Fruit fly (Drosophila melanogaster) whole organism, embryonic: ENCODE measurements around the gene beta4GalT7.

Experiments
- Adf1 ChIP-seq: fragments of 200-800 bp; sonication (Bioruptor generic); IDR thresholded peaks from 2 replicates; pipeline ENCODE4 v1.3.6; 2022; ENCODE audit warnings: missing biosample characterization, missing genetic modification characterization
- CG10209 ChIP-seq: fragments of 200-800 bp; sonication (Bioruptor generic); optimal IDR thresholded peaks from 3 replicates; lab custom pipeline; 2017; ENCODE audit warnings: missing biosample characterization, mild to moderate bottlenecking, missing genetic modification characterization, missing genetic modification reagents
- CG10274 ChIP-seq: fragments of 200-800 bp; sonication (Bioruptor generic); optimal IDR thresholded peaks from 3 replicates; lab custom pipeline; 2017; ENCODE audit warnings: missing biosample characterization, mild to moderate bottlenecking, missing genetic modification characterization
- CG10462 ChIP-seq: fragments of 200-800 bp; sonication (Bioruptor generic); optimal IDR thresholded peaks from 2 replicates; lab custom pipeline; 2016; ENCODE audit warnings: missing biosample characterization, missing genetic modification characterization
- CG11093 ChIP-seq: fragments of 200-800 bp; sonication (Bioruptor generic); IDR thresholded peaks from 3 replicates; pipeline ENCODE4 v1.3.6; 2022; ENCODE audit warnings: missing biosample characterization, missing genetic modification characterization
- CG13894 ChIP-seq: fragments of 200-800 bp; sonication (Bioruptor generic); optimal IDR thresholded peaks from 3 replicates; lab custom pipeline; 2018; ENCODE audit warnings: missing biosample characterization, mild to moderate bottlenecking, missing genetic modification characterization, moderate library complexity
- CG17568 ChIP-seq: fragments of 200-800 bp; sonication (Bioruptor generic); optimal IDR thresholded peaks from 2 replicates; lab custom pipeline; 2018; ENCODE audit warnings: missing biosample characterization, mild to moderate bottlenecking, missing genetic modification characterization, moderate library complexity
- CG31388 ChIP-seq: fragments of 200-800 bp; sonication (Bioruptor generic); optimal IDR thresholded peaks from 2 replicates; lab custom pipeline; 2016; ENCODE audit warnings: missing biosample characterization, missing genetic modification characterization
- CG4328 ChIP-seq: fragments of 200-800 bp; sonication (Bioruptor generic); optimal IDR thresholded peaks from 3 replicates; lab custom pipeline; 2017; ENCODE audit warnings: missing biosample characterization, missing genetic modification reagents, missing genetic modification characterization
- CG43689 ChIP-seq: fragments of 200-800 bp; sonication (Bioruptor generic); IDR thresholded peaks from 2 replicates; pipeline ENCODE4 v1.3.6; 2022; ENCODE audit warnings: missing biosample characterization, missing genetic modification characterization
- CG4707 ChIP-seq: fragments of 200-800 bp; sonication (Bioruptor generic); optimal IDR thresholded peaks from 2 replicates; lab custom pipeline; 2018; ENCODE audit warnings: missing biosample characterization, mild to moderate bottlenecking, missing genetic modification characterization, moderate library complexity
- CG6765 ChIP-seq: fragments of 200-800 bp; sonication (Bioruptor generic); optimal IDR thresholded peaks from 3 replicates; lab custom pipeline; 2017; ENCODE audit warnings: missing biosample characterization, mild to moderate bottlenecking, missing genetic modification characterization
- CG9727 ChIP-seq: fragments of 200-800 bp; sonication (Bioruptor generic); optimal IDR thresholded peaks from 3 replicates; lab custom pipeline; 2017; ENCODE audit warnings: missing biosample characterization, mild to moderate bottlenecking, missing genetic modification characterization
- Deaf1 ChIP-seq: fragments of 200-800 bp; optimal IDR thresholded peaks from 3 replicates; lab custom pipeline; 2019; ENCODE audit warnings: missing biosample characterization, mild to moderate bottlenecking, missing genetic modification characterization, moderate library complexity
- Drgx ChIP-seq: fragments of 200-800 bp; sonication (Bioruptor generic); IDR thresholded peaks from 2 replicates; pipeline ENCODE4 v1.3.6; 2022; ENCODE audit warnings: missing biosample characterization, missing genetic modification characterization
- Ets65A ChIP-seq: fragments of 200-800 bp; sonication (Bioruptor generic); peaks from one replicate; lab custom pipeline; 2016; ENCODE audit warnings: missing biosample characterization, missing genetic modification characterization
- Scr ChIP-seq: fragments of 200-800 bp; sonication (Bioruptor generic); IDR thresholded peaks from 2 replicates; pipeline ENCODE4 v1.3.6; 2022; ENCODE audit warnings: missing biosample characterization, missing genetic modification characterization; ENCODE audit not compliant: partially characterized antibody
- Stat92E ChIP-seq, 3 experiments: fragments of >200 bp in 2 of 3; fragments of 200-800 bp in 1 of 3; sonication (Bioruptor generic) in 1 of 3; optimal IDR thresholded peaks; 2 replicates each; lab custom pipeline; 2017 to 2019; ENCODE audit warnings: missing biosample characterization in 3 of 3, missing genetic modification characterization in 3 of 3, mild to moderate bottlenecking in 1 of 3, moderate library complexity in 1 of 3
- Trl ChIP-seq, 3 experiments: fragments of >200 bp in 2 of 3; fragments of 200-800 bp in 1 of 3; sonication (Bioruptor generic) in 1 of 3; optimal IDR thresholded peaks; 2 replicates in 1 of 3; 3 replicates in 2 of 3; lab custom pipeline; 2016 to 2017; ENCODE audit warnings: missing biosample characterization in 1 of 3, missing genetic modification characterization in 1 of 3
- YL-1 ChIP-seq: fragments of 200-800 bp; sonication (Bioruptor generic); optimal IDR thresholded peaks from 3 replicates; lab custom pipeline; 2017; ENCODE audit warnings: missing biosample characterization, mild to moderate bottlenecking, missing genetic modification characterization
- aop ChIP-seq: fragments of 200-800 bp; sonication (Bioruptor generic); IDR thresholded peaks from 2 replicates; pipeline ENCODE4 v1.3.6; 2022; ENCODE audit warnings: missing biosample characterization, missing genetic modification characterization
- ato ChIP-seq: fragments of 200-800 bp; sonication (Bioruptor generic); IDR thresholded peaks from 2 replicates; pipeline ENCODE4 v1.3.6; 2022; ENCODE audit warnings: missing biosample characterization, missing genetic modification characterization; ENCODE audit not compliant: partially characterized antibody
- bsh ChIP-seq, 2 experiments: fragments of 200-800 bp; sonication (Bioruptor generic); optimal IDR thresholded peaks; 2 replicates each; lab custom pipeline; 2017 to 2018; ENCODE audit warnings: mild to moderate bottlenecking in 2 of 2, missing biosample characterization in 2 of 2, missing genetic modification characterization in 2 of 2, moderate library complexity in 1 of 2
- caup ChIP-seq: fragments of 200-800 bp; sonication (Bioruptor generic); optimal IDR thresholded peaks from 3 replicates; lab custom pipeline; 2017; ENCODE audit warnings: missing biosample characterization, mild to moderate bottlenecking, missing genetic modification characterization, moderate library complexity; ENCODE audit not compliant: severe bottlenecking
- chinmo ChIP-seq: fragments of 200-800 bp; sonication (Bioruptor generic); IDR thresholded peaks from 4 replicates; pipeline ENCODE4 v1.3.6; 2022; ENCODE audit warnings: missing biosample characterization, missing genetic modification characterization; ENCODE audit not compliant: partially characterized antibody
- ci ChIP-seq: fragments of 200-800 bp; sonication (Bioruptor generic); IDR thresholded peaks from 3 replicates; pipeline ENCODE4 v1.3.6; 2022; ENCODE audit warnings: missing biosample characterization, missing genetic modification characterization
- disco-r ChIP-seq: fragments of 200-800 bp; sonication (Bioruptor generic); optimal IDR thresholded peaks from 2 replicates; lab custom pipeline; 2016; ENCODE audit warnings: missing biosample characterization, missing genetic modification characterization
- fu2 ChIP-seq: fragments of 200-800 bp; sonication (Bioruptor generic); optimal IDR thresholded peaks from 2 replicates; lab custom pipeline; 2016; ENCODE audit warnings: missing biosample characterization, missing genetic modification characterization
- kni ChIP-seq: fragments of 200-800 bp; sonication (Bioruptor generic); optimal IDR thresholded peaks from 3 replicates; lab custom pipeline; 2017; ENCODE audit warnings: mild to moderate bottlenecking, missing biosample characterization, missing genetic modification reagents, missing genetic modification characterization
- lbe ChIP-seq: fragments of 200-800 bp; sonication (Bioruptor generic); optimal IDR thresholded peaks from 2 replicates; lab custom pipeline; 2016; ENCODE audit warnings: missing biosample characterization, mild to moderate bottlenecking, missing genetic modification characterization
- pros ChIP-seq: fragments of 200-800 bp; sonication (Bioruptor generic); optimal IDR thresholded peaks from 3 replicates; lab custom pipeline; 2019; ENCODE audit warnings: missing biosample characterization, mild to moderate bottlenecking, missing genetic modification characterization, moderate library complexity
- sd ChIP-seq: fragments of 200-800 bp; sonication (Bioruptor generic); optimal IDR thresholded peaks from 3 replicates; lab custom pipeline; 2018; ENCODE audit warnings: missing biosample characterization, mild to moderate bottlenecking, missing genetic modification characterization, moderate library complexity
- slbo ChIP-seq: fragments of 200-800 bp; sonication (Bioruptor generic); IDR thresholded peaks from 2 replicates; pipeline ENCODE4 v1.3.6; 2022; ENCODE audit warnings: missing biosample characterization, missing genetic modification characterization
- sna ChIP-seq: fragments of 200-800 bp; sonication (Bioruptor generic); IDR thresholded peaks from 2 replicates; pipeline ENCODE4 v1.3.6; 2022; ENCODE audit warnings: missing biosample characterization, missing genetic modification characterization; ENCODE audit not compliant: partially characterized antibody
- sob ChIP-seq: fragments of 200-800 bp; sonication (Bioruptor generic); IDR thresholded peaks from 2 replicates; pipeline ENCODE4 v1.3.6; 2022; ENCODE audit warnings: missing biosample characterization, missing genetic modification characterization
- sqz ChIP-seq: fragments of 200-800 bp; sonication (Bioruptor generic); optimal IDR thresholded peaks from 3 replicates; lab custom pipeline; 2018; ENCODE audit warnings: missing biosample characterization, mild to moderate bottlenecking, missing genetic modification characterization
- stwl ChIP-seq: fragments of 200-800 bp; sonication (Bioruptor generic); optimal IDR thresholded peaks from 3 replicates; lab custom pipeline; 2018; ENCODE audit warnings: missing biosample characterization, mild to moderate bottlenecking, missing genetic modification characterization, moderate library complexity
- twi ChIP-seq: fragments of 200-800 bp; optimal IDR thresholded peaks from 2 replicates; lab custom pipeline; 2019; ENCODE audit warnings: missing biosample characterization, mild to moderate bottlenecking, missing genetic modification characterization, moderate library complexity
- wdn ChIP-seq: fragments of 200-800 bp; sonication (Bioruptor generic); IDR thresholded peaks from 2 replicates; pipeline ENCODE4 v1.3.6; 2022; ENCODE audit warnings: missing biosample characterization, missing genetic modification characterization

beta4GalT7 gene

dm6 chr3R:24985029-24985685, 37.9 kb upstream of the beta4GalT7 start:
- TF ChIP-seq CG43689: no peak
- peak; percentile 90 for TF ChIP-seq Deaf1 (tag; lab: Kevin White, UChicago)
- peak; percentile 72 for TF ChIP-seq pros (GFP tag; lab: Kevin White, UChicago)
- TF ChIP-seq lbe (GFP tag; lab: Kevin White, UChicago): peak; percentile 3
- peak; percentile 64; the same call in 1 of the 4 replicates for TF ChIP-seq chinmo
- peak; percentile 67 for TF ChIP-seq Ets65A
- TF ChIP-seq sna (GFP tag; lab: Robert Waterston, UW): 0 out of 2 replicates have a peak, but pooled peaks have one; percentile 34
- peak; percentile 30 to 38 for TF ChIP-seq Trl (optimal IDR thresholded peaks at IDR 0.05; lab: Kevin White, UChicago)
- TF ChIP-seq Trl (GFP tag; optimal IDR thresholded peaks at IDR 0.05; lab: Kevin White, UChicago): no peak
- peak; percentile 92 for TF ChIP-seq Adf1 (GFP tag; lab: Robert Waterston, UW)
- TF ChIP-seq CG4707 (GFP tag; lab: Kevin White, UChicago): no peak
- TF ChIP-seq sqz (GFP tag; lab: Kevin White, UChicago): peak; percentile 57
- TF ChIP-seq, all 482 proteins: peak for 9

- TF ChIP-seq disco-r (GFP tag; lab: Kevin White, UChicago): no peak
- TF ChIP-seq bsh (GFP tag; optimal IDR thresholded peaks at IDR 0.05; lab: Kevin White, UChicago): peak; percentile 4 to 17
- TF ChIP-seq Drgx (GFP tag; lab: Robert Waterston, UW): peak; percentile 93
Measured at dm6 chr3R:24996502-24996901, 26.6 kb upstream of the beta4GalT7 start.

- no peak for TF ChIP-seq CG31388 (GFP tag; lab: Kevin White, UChicago)
Measured at dm6 chr3R:24997287-24997686, 25.8 kb upstream of the beta4GalT7 start.

dm6 chr3R:24999575-24999974, 23.5 kb upstream of the beta4GalT7 start:
- peak; percentile 76 for TF ChIP-seq Ets65A
- no peak for TF ChIP-seq CG10274 (GFP tag; lab: Kevin White, UChicago)

DNA sequence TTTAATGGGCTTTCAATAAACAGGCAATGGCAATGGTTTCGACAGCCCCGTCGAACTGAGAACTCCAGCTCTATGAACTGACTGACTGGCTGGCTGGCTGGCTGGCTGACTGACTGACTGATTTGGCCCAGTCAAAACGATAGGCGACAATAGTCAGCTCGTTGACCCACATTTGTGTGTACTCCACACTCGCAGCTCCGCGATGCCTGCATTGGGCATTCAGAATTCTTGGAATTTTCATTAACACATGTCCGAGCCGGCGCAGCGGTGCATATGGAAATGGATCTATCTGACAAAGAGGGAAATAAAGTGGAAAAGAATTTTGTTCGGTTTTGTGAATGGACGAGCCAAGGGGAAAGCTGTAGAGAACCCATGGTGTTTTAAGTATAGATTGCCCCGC, 20.8 kb upstream of the beta4GalT7 start:
- TF ChIP-seq CG11093 (no peak), twi (peak; percentile 0), wdn (no peak), Stat92E (GFP tag; optimal IDR thresholded peaks at IDR 0.05; lab: Kevin White, UChicago) (peak in 1 of 3 experiments; percentile 98), fu2 (GFP tag; lab: Kevin White, UChicago) (no peak), CG13894 (tag; lab: Kevin White, UChicago) (no peak), ato (no peak), ci (no peak), aop (GFP tag; lab: Robert Waterston, UW) (no peak), stwl (tag; lab: Kevin White, UChicago) (no peak), CG10462 (GFP tag; lab: Kevin White, UChicago) (no peak), slbo (peak; percentile 25; the same call in 1 of the 2 replicates), CG17568 (GFP tag; lab: Kevin White, UChicago) (no peak), Ets65A (no peak), sob (GFP tag; lab: Robert Waterston, UW) (no peak), YL-1 (GFP tag; lab: Kevin White, UChicago) (no peak), Scr (GFP tag; lab: Robert Waterston, UW) (no peak), caup (no peak), CG10209 (GFP tag; lab: Kevin White, UChicago) (peak; percentile 43), CG4328 (no peak), CG9727 (GFP tag; lab: Kevin White, UChicago) (no peak), sd (peak; percentile 45), CG6765 (GFP tag; lab: Kevin White, UChicago) (no peak), kni (GFP tag; lab: Kevin White, UChicago) (peak; percentile 73)
